Worm (Caenorhabditis elegans): Measurements from ENCODE around the gene ZK1128.1.

The ZK1128.1 gene

DNA sequence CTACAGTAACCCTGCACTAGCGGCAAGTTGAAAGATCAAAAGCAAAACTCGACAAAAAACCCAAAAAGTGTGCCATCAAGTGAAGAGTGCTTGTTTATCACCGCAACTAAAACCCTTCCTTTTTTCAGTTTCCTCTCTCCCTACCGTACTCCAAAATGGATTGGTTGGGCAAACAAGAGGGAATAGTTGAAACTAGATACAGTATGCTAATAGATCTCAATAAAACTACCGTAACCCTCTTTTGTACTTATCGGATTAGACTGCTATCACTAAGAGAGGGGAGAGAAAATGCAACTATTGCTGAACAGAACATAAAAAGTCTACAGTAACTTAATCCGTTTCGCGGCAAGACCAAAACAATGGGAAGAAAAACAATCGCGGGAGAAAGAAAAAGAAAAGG, 19.2 kb downstream of the ZK1128.1 start:
- TF ChIP-seq tbx-37 (GFP tag; conservative IDR thresholded peaks at IDR 0.05) (no peak), ceh-13 (GFP tag; optimal IDR thresholded peaks at IDR 0.05) (no peak), hnd-1 (tag; optimal IDR thresholded peaks at IDR 0.05) (no peak), scrt-1 (GFP tag; IDR thresholded peaks at IDR 0.05) (no peak), tbx-11 (GFP tag; IDR thresholded peaks at IDR 0.05) (no peak), pes-1 (GFP tag; IDR thresholded peaks at IDR 0.05) (no peak), aly-1 (tag; optimal IDR thresholded peaks at IDR 0.05) (no peak), F13C5.2 (tag; optimal IDR thresholded peaks at IDR 0.05) (no peak)

DNA sequence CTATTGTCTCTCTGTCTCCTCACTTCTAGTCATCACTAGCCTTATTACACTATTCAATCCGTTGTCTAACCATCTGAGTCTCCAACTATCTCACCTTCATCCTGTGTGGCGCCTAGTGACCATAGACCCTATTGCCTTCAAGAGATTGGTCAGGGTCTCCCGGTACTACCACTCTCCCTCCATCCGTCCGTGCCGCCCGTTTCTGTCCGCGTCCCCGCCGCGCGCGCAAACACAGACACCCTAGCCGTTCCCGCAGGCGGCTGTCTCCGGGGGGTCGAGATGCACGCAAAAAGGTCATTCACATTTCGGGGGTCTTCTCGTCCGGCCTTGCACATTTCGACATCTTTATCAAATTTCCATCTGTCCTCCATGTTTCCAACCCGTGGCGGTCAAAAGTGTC, 20.0 kb downstream of the ZK1128.1 start:
- TF ChIP-seq ama-1 (optimal IDR thresholded peaks at IDR 0.05): no peak
- no peak for TF ChIP-seq flt-1 (GFP tag; IDR thresholded peaks at IDR 0.05)
- TF ChIP-seq ceh-36 (tag; optimal IDR thresholded peaks at IDR 0.05): peak; percentile 43
- no peak for TF ChIP-seq hmbx-1 (tag; optimal IDR thresholded peaks at IDR 0.05)
- peak; percentile 23 for TF ChIP-seq F13C5.2 (tag; optimal IDR thresholded peaks at IDR 0.05)
- no peak for TF ChIP-seq tbx-37 (GFP tag; conservative IDR thresholded peaks at IDR 0.05)
- no peak for TF ChIP-seq hnd-1 (tag; optimal IDR thresholded peaks at IDR 0.05)
- TF ChIP-seq sea-1 (GFP tag; conservative IDR thresholded peaks at IDR 0.05): no peak
- TF ChIP-seq tra-4 (tag; optimal IDR thresholded peaks at IDR 0.05): no peak
- no peak for TF ChIP-seq tbx-11 (GFP tag; IDR thresholded peaks at IDR 0.05)
- TF ChIP-seq aly-1 (tag; optimal IDR thresholded peaks at IDR 0.05): peak; percentile 52
- TF ChIP-seq B0310.2 (tag; optimal IDR thresholded peaks at IDR 0.05): no peak
- no peak for TF ChIP-seq ets-7 (tag; optimal IDR thresholded peaks at IDR 0.05)
- TF ChIP-seq scrt-1 (GFP tag; IDR thresholded peaks at IDR 0.05): no peak
- peak; percentile 91 for TF ChIP-seq hmg-4 (GFP tag; optimal IDR thresholded peaks at IDR 0.05)
- no peak for TF ChIP-seq ceh-13 (GFP tag; optimal IDR thresholded peaks at IDR 0.05)
- no peak for TF ChIP-seq pes-1 (GFP tag; IDR thresholded peaks at IDR 0.05)

- no peak for TF ChIP-seq ama-1 (optimal IDR thresholded peaks at IDR 0.05)
- no peak for TF ChIP-seq aly-1 (tag; optimal IDR thresholded peaks at IDR 0.05)
- no peak for TF ChIP-seq scrt-1 (GFP tag; IDR thresholded peaks at IDR 0.05)
- TF ChIP-seq ceh-13 (GFP tag; optimal IDR thresholded peaks at IDR 0.05): no peak
- no peak for TF ChIP-seq hmg-4 (GFP tag; optimal IDR thresholded peaks at IDR 0.05)
- no peak for TF ChIP-seq tbx-11 (GFP tag; IDR thresholded peaks at IDR 0.05)
- no peak for TF ChIP-seq flt-1 (GFP tag; IDR thresholded peaks at IDR 0.05)
Observed at ce11 chrIII:10093093-10093492, 21.5 kb downstream of the ZK1128.1 start.

DNA sequence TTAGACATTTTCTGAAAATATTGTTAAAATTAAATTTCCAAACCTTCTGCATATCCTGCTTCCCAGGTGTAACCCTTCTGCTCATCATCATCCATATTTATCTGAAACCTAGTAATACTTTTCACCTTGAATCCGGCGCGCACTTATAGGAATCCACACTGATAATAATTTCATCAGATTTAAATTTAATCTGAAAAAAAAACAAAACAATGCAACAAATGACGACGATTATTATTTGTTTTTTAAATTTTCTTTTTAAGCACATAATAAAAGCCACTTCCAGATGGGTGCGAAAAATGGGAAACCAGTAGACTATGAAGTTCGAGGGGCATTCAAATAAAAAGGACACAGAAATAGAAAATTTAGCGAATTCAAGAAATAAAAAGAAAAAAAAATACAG, 23.9 kb downstream of the ZK1128.1 start, which contains the start of gene gtf-2H2C:
TSS of gene gtf-2H2C (minus strand) at position 101 of the 400 bp plus-strand sequence.
- TF ChIP-seq ceh-13 (GFP tag; optimal IDR thresholded peaks at IDR 0.05): no peak
- no peak for TF ChIP-seq tbx-37 (GFP tag; conservative IDR thresholded peaks at IDR 0.05)
- no peak for TF ChIP-seq pes-1 (GFP tag; IDR thresholded peaks at IDR 0.05)
- no peak for TF ChIP-seq aly-1 (tag; optimal IDR thresholded peaks at IDR 0.05)
- no peak for TF ChIP-seq flt-1 (GFP tag; IDR thresholded peaks at IDR 0.05)
- no peak for TF ChIP-seq hmbx-1 (tag; optimal IDR thresholded peaks at IDR 0.05)
- no peak for TF ChIP-seq ama-1 (optimal IDR thresholded peaks at IDR 0.05)
- TF ChIP-seq B0310.2 (tag; optimal IDR thresholded peaks at IDR 0.05): no peak
- no peak for TF ChIP-seq hmg-4 (GFP tag; optimal IDR thresholded peaks at IDR 0.05)
- TF ChIP-seq ceh-36 (tag; optimal IDR thresholded peaks at IDR 0.05): no peak
- no peak for TF ChIP-seq ets-7 (tag; optimal IDR thresholded peaks at IDR 0.05)
- no peak for TF ChIP-seq F13C5.2 (tag; optimal IDR thresholded peaks at IDR 0.05)

ce11 chrIII:10088508-10088981, 26.0 kb downstream of the ZK1128.1 start, which contains the start of gene hal-2:
TSS of gene hal-2 (minus strand) at chrIII:10088931.
- TF ChIP-seq ets-7 (tag; optimal IDR thresholded peaks at IDR 0.05) (no peak), tbx-11 (GFP tag; IDR thresholded peaks at IDR 0.05) (no peak), hmg-4 (GFP tag; optimal IDR thresholded peaks at IDR 0.05) (no peak), aly-1 (tag; optimal IDR thresholded peaks at IDR 0.05) (no peak), ama-1 (optimal IDR thresholded peaks at IDR 0.05) (no peak), hnd-1 (tag; optimal IDR thresholded peaks at IDR 0.05) (no peak), hmbx-1 (tag; optimal IDR thresholded peaks at IDR 0.05) (no peak), F13C5.2 (tag; optimal IDR thresholded peaks at IDR 0.05) (no peak), ceh-36 (tag; optimal IDR thresholded peaks at IDR 0.05) (no peak), tra-4 (tag; optimal IDR thresholded peaks at IDR 0.05) (no peak), pes-1 (GFP tag; IDR thresholded peaks at IDR 0.05) (no peak), sea-1 (GFP tag; conservative IDR thresholded peaks at IDR 0.05) (no peak), flt-1 (GFP tag; IDR thresholded peaks at IDR 0.05) (no peak)

DNA sequence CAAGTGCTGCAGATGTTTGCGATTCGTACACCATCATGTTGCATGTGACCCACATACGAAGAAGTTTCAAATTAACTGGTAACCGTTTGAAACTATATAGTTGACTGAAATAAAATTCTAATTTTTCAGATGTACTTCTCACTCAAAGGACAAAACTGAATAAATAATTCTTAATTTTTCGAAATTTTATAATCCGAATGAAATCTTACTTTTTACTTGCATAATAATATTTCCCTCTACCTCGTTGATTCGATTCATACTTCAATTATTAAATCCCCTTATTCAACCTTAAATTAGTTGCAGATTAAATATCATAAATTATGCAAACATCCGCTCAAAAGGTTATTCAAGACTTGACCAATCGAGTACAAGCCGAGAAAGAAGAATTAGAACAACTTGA, 28.6 kb downstream of the ZK1128.1 start, which contains the start of gene T16H12.2:
TSS of gene T16H12.2 (plus strand) at position 301 of the 400 bp plus-strand sequence.
- no peak for TF ChIP-seq tbx-11 (GFP tag; IDR thresholded peaks at IDR 0.05)

DNA sequence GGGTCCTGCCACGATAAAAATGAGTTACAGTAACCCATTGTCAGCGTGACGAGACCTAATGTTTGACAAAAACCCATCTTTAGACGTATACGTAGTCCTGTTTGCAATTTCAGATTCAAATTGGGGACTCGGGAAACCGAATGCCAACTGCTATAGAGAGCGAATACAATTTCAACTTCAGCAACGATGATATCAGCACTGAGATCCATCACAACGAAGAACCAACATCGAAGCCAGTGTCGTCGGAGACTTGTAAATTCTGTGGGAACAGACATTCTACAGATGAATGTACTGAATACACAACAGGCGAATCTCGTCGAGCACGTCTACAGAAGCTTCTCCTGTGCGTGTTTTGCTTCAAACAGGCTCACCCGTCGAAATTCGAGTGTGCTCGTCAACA, 29.0 kb downstream of the ZK1128.1 start:
- TF ChIP-seq ama-1 (optimal IDR thresholded peaks at IDR 0.05): no peak
- TF ChIP-seq hnd-1 (tag; optimal IDR thresholded peaks at IDR 0.05): no peak
- no peak for TF ChIP-seq B0310.2 (tag; optimal IDR thresholded peaks at IDR 0.05)
- TF ChIP-seq ets-7 (tag; optimal IDR thresholded peaks at IDR 0.05): no peak
- TF ChIP-seq tbx-37 (GFP tag; conservative IDR thresholded peaks at IDR 0.05): no peak
- no peak for TF ChIP-seq F13C5.2 (tag; optimal IDR thresholded peaks at IDR 0.05)
- TF ChIP-seq ceh-36 (tag; optimal IDR thresholded peaks at IDR 0.05): no peak
- TF ChIP-seq pes-1 (GFP tag; IDR thresholded peaks at IDR 0.05): no peak
- TF ChIP-seq scrt-1 (GFP tag; IDR thresholded peaks at IDR 0.05): no peak

DNA sequence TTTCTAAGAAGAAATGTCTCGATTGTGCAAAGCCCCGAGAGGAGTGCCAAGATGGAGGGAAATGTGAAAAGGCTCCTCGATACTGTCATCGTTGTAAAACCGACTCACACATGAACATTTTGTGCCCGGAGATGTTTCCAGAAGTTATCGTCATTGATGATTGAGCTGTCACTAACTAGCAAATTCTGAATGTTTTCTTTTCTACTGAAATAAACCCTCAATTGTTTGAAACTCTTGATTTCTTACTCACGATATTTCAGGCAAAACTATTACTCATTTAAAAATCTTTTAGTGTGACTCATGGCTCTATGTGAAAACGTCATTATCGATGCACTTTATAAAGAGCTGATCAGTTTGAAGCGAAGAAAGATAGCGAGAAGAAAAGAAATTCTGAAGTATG, 29.5 kb downstream of the ZK1128.1 start, which contains the start of gene T16H12.13:
TSS of gene T16H12.13 (plus strand) at position 301 of the 400 bp plus-strand sequence.
- TF ChIP-seq B0310.2 (tag; optimal IDR thresholded peaks at IDR 0.05): no peak
- no peak for TF ChIP-seq ets-7 (tag; optimal IDR thresholded peaks at IDR 0.05)
- TF ChIP-seq tra-4 (tag; optimal IDR thresholded peaks at IDR 0.05): no peak
- no peak for TF ChIP-seq ama-1 (optimal IDR thresholded peaks at IDR 0.05)
- no peak for TF ChIP-seq aly-1 (tag; optimal IDR thresholded peaks at IDR 0.05)
- TF ChIP-seq tbx-11 (GFP tag; IDR thresholded peaks at IDR 0.05): no peak
- no peak for TF ChIP-seq hmbx-1 (tag; optimal IDR thresholded peaks at IDR 0.05)
- TF ChIP-seq ceh-13 (GFP tag; optimal IDR thresholded peaks at IDR 0.05): no peak
- TF ChIP-seq ceh-36 (tag; optimal IDR thresholded peaks at IDR 0.05): no peak
- TF ChIP-seq hnd-1 (tag; optimal IDR thresholded peaks at IDR 0.05): no peak
- TF ChIP-seq flt-1 (GFP tag; IDR thresholded peaks at IDR 0.05): no peak

Data from whole organism, early embryonic.